Fruit fly (Drosophila melanogaster): Measurements from ENCODE around the gene CtIP.

The CtIP gene

DNA sequence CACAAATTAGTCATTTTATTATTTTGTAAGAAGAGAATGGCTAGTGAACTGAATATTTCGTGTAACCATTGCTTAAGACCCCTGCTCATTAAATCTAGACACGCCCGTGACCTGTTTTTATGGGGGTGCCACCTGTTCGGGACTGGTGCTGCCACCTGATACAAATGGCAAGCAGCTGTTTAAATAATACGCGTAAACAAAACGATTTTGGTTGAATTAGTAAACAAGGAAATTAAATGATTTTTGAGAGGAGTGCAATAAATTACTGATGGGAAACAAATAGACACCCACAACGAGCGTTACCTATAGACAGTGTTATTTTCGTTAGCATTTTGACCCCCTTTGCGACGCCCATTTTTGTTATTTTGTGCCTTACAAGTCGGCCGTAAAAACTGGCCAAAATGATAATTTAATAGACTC lies 38.7 kb downstream of the CtIP start (continued):
- TF ChIP-seq CG11762 (GFP tag; optimal IDR thresholded peaks at IDR 0.05; ENCODE audit: insufficient read depth) (peak; percentile 79), CG32006 (GFP tag; optimal IDR thresholded peaks at IDR 0.05) (peak; percentile 89), CG8632 (GFP tag; optimal IDR thresholded peaks at IDR 0.05) (peak; percentile 79), fd59A (GFP tag; optimal IDR thresholded peaks at IDR 0.05) (peak; percentile 56), Hr38 (GFP tag; optimal IDR thresholded peaks at IDR 0.05) (peak; percentile 54), ss (GFP tag; optimal IDR thresholded peaks at IDR 0.05) (peak; percentile 52 to 74), CG4318 (GFP tag; optimal IDR thresholded peaks at IDR 0.05) (peak; percentile 85), CG8119 (GFP tag; IDR thresholded peaks at IDR 0.05) (no peak), CG3919 (GFP tag; optimal IDR thresholded peaks at IDR 0.05) (peak; percentile 93), Hr4 (GFP tag; optimal IDR thresholded peaks at IDR 0.05) (peak; percentile 89), dac (GFP tag; optimal IDR thresholded peaks at IDR 0.05) (peak; percentile 65), net (GFP tag; optimal IDR thresholded peaks at IDR 0.05) (peak; percentile 92), CG7368 (GFP tag; optimal IDR thresholded peaks at IDR 0.05) (peak; percentile 87), vri (GFP tag; optimal IDR thresholded peaks at IDR 0.05) (peak; percentile 74), Smox (GFP tag; optimal IDR thresholded peaks at IDR 0.05) (peak; percentile 87), CG16779 (tag; optimal IDR thresholded peaks at IDR 0.05) (peak; percentile 74), Eip75B (GFP tag; optimal IDR thresholded peaks at IDR 0.05) (peak; percentile 80), CG6854 (GFP tag; optimal IDR thresholded peaks at IDR 0.05) (peak; percentile 67), Eip93F (GFP tag; optimal IDR thresholded peaks at IDR 0.05) (peak; percentile 82), Met (GFP tag; optimal IDR thresholded peaks at IDR 0.05) (peak; percentile 84), CG6808 (GFP tag; optimal IDR thresholded peaks at IDR 0.05) (peak; percentile 73), cyc (GFP tag; optimal IDR thresholded peaks at IDR 0.05) (peak; percentile 91), CG11902 (GFP tag; optimal IDR thresholded peaks at IDR 0.05) (peak; percentile 72), CG10631 (GFP tag; optimal IDR thresholded peaks at IDR 0.05) (peak; percentile 88), Sox14 (GFP tag; optimal IDR thresholded peaks at IDR 0.05) (peak; percentile 87), topi (GFP tag; optimal IDR thresholded peaks at IDR 0.05) (peak; percentile 82), Blimp-1 (GFP tag; optimal IDR thresholded peaks at IDR 0.05) (peak; percentile 63), Hr39 (GFP tag; optimal IDR thresholded peaks at IDR 0.05) (peak; percentile 86), svp (GFP tag) (peak; percentile 91), CG31627 (GFP tag; optimal IDR thresholded peaks at IDR 0.05) (peak; percentile 88), Gug (GFP tag; IDR thresholded peaks at IDR 0.05) (no peak), lz (GFP tag; optimal IDR thresholded peaks at IDR 0.05) (peak; percentile 85), fkh (GFP tag; optimal IDR thresholded peaks at IDR 0.05) (peak; percentile 98), Eip78C (GFP tag) (peak; percentile 96), spab (GFP tag; optimal IDR thresholded peaks at IDR 0.05) (peak; percentile 60), CG10669 (GFP tag; optimal IDR thresholded peaks at IDR 0.05) (peak; percentile 78), Ets96B (tag; optimal IDR thresholded peaks at IDR 0.05) (peak; percentile 81)

DNA sequence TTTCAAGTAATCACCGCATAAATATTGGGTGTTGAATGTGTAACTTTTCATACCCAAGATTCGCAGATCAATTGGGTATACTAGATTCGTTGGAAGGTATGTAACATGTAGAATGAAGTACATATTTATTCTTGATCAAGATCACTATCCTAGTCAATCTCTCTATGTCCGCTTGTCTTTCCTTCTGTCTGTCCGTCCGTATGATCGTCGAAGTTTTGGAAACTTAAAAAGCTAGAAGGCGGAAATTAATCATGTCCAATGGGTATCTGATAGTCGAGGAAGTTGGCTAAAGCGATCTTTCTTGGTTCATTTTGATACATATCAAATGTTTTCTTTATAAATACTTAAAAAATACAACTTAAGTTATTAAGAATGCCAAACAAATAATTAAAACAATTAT lies 51.6 kb downstream of the CtIP start:
- TF ChIP-seq esn (GFP tag; optimal IDR thresholded peaks at IDR 0.05): peak; percentile 2
- TF ChIP-seq CG3919 (GFP tag; optimal IDR thresholded peaks at IDR 0.05): no peak
- no peak for TF ChIP-seq Lpt (GFP tag; optimal IDR thresholded peaks at IDR 0.05)
- TF ChIP-seq CG6854 (GFP tag; optimal IDR thresholded peaks at IDR 0.05): no peak
- TF ChIP-seq CG6276 (GFP tag; optimal IDR thresholded peaks at IDR 0.05): no peak
- no peak for TF ChIP-seq CG6163 (GFP tag; IDR thresholded peaks at IDR 0.05)
- TF ChIP-seq CG3032 (tag; optimal IDR thresholded peaks at IDR 0.05): no peak
- no peak for TF ChIP-seq CG32006 (GFP tag; optimal IDR thresholded peaks at IDR 0.05)
- TF ChIP-seq CG8319 (GFP tag; optimal IDR thresholded peaks at IDR 0.05): no peak
- TF ChIP-seq lz (GFP tag; optimal IDR thresholded peaks at IDR 0.05): peak; percentile 0
